Worm (Caenorhabditis elegans) whole organism, early embryonic: ENCODE measurements around the gene C25G4.17.

Experiments
- B0310.2 ChIP-seq: sonication (generic microtip); optimal IDR thresholded peaks from 2 replicates; lab custom pipeline; 2016; ENCODE audit warnings: mild to moderate bottlenecking, missing genetic modification characterization, missing compliant biosample characterization
- F13C5.2 ChIP-seq: sonication (generic microtip); optimal IDR thresholded peaks from 2 replicates; lab custom pipeline; 2017; ENCODE audit warnings: mild to moderate bottlenecking, missing genetic modification characterization, inconsistent platforms, missing compliant biosample characterization
- aly-1 ChIP-seq: sonication (generic microtip); optimal IDR thresholded peaks from 2 replicates; lab custom pipeline; 2016; ENCODE audit warnings: missing genetic modification characterization, missing compliant biosample characterization
- ama-1 ChIP-seq: fragments of 150-350 bp; optimal IDR thresholded peaks from 2 replicates; lab custom pipeline; 2014
- flt-1 ChIP-seq: fragments of 200-800 bp; sonication (Bioruptor generic); IDR thresholded peaks from 2 replicates; pipeline ENCODE4 v1.3.6; 2022; ENCODE audit warnings: missing genetic modification characterization, missing compliant biosample characterization
- hnd-1 ChIP-seq: sonication (generic microtip); optimal IDR thresholded peaks from 2 replicates; lab custom pipeline; 2016; ENCODE audit warnings: missing genetic modification characterization, missing compliant biosample characterization
- pes-1 ChIP-seq: fragments of 200-800 bp; sonication (Bioruptor generic); IDR thresholded peaks from 2 replicates; pipeline ENCODE4 v1.3.6; 2022; ENCODE audit warnings: missing genetic modification reagents, missing genetic modification characterization, missing compliant biosample characterization
- sea-1 ChIP-seq: fragments of 200-800 bp; sonication (Bioruptor generic); conservative IDR thresholded peaks from 2 replicates; pipeline ENCODE4 v1.3.6; 2022; ENCODE audit warnings: missing genetic modification characterization, missing compliant biosample characterization
- tbx-11 ChIP-seq: fragments of 200-800 bp; sonication (Bioruptor generic); IDR thresholded peaks from 2 replicates; pipeline ENCODE4 v1.3.6; 2022; ENCODE audit warnings: missing genetic modification characterization, missing compliant biosample characterization
- tbx-37 ChIP-seq: fragments of 200-800 bp; sonication (Bioruptor generic); conservative IDR thresholded peaks from 2 replicates; pipeline ENCODE4 v1.3.6; 2022; ENCODE audit warnings: missing genetic modification reagents, missing genetic modification characterization, missing compliant biosample characterization

- TF ChIP-seq aly-1 (tag; lab: Kevin White, UChicago) (no peak), flt-1 (GFP tag; lab: Robert Waterston, UW) (no peak), ama-1 (lab: Kevin White, UChicago) (no peak), pes-1 (GFP tag; lab: Robert Waterston, UW) (no peak), sea-1 (GFP tag; lab: Robert Waterston, UW) (no peak), tbx-37 (GFP tag; lab: Robert Waterston, UW) (no peak), F13C5.2 (tag; lab: Kevin White, UChicago) (no peak), B0310.2 (no peak), hnd-1 (tag; lab: Kevin White, UChicago) (no peak), tbx-11 (GFP tag; lab: Robert Waterston, UW) (no peak)
These were observed 9.5 kb upstream of the C25G4.17 start, which contains the start of gene clec-184 for ce11 chrIV:12432340-12432739.
